Fruit fly (Drosophila melanogaster) whole organism, larva: Measurements from ENCODE around the gene Paics.

Source experiments
- noc ChIP-seq: fragments of 200-800 bp; sonication (Bioruptor generic); optimal IDR thresholded peaks from 3 replicates; lab custom pipeline; 2019; ENCODE audit warnings: missing biosample characterization, mild to moderate bottlenecking, missing genetic modification characterization, moderate library complexity

Paics gene

dm6 chrX:12740441-12740840, 20.0 kb downstream of the Paics start:
- TF ChIP-seq noc (tag; lab: Kevin White, UChicago) = no peak

- TF ChIP-seq noc (tag; lab: Kevin White, UChicago) = no peak
These were observed 20.6 kb downstream of the Paics start for dm6 chrX:12739789-12740188.

- peak; percentile 55 for TF ChIP-seq noc (tag; lab: Kevin White, UChicago)
These were observed 21.4 kb downstream of the Paics start for dm6 chrX:12739047-12739446.

- peak; percentile 79 for TF ChIP-seq noc (tag; lab: Kevin White, UChicago)
These were observed 22.6 kb downstream of the Paics start for dm6 chrX:12737735-12738390.

- peak; percentile 49 for TF ChIP-seq noc (tag; lab: Kevin White, UChicago)
These were observed 23.2 kb downstream of the Paics start for dm6 chrX:12737057-12737734.

dm6 chrX:12735478-12736428, 24.7 kb downstream of the Paics start:
- TF ChIP-seq noc (tag; lab: Kevin White, UChicago) = peak; percentile 97

- peak; percentile 96 for TF ChIP-seq noc (tag; lab: Kevin White, UChicago)
These were observed 25.5 kb downstream of the Paics start for dm6 chrX:12734710-12735462.

- no peak for TF ChIP-seq noc (tag; lab: Kevin White, UChicago)
These were observed 26.1 kb downstream of the Paics start for dm6 chrX:12734354-12734709.

dm6 chrX:12733770-12734189, 26.6 kb downstream of the Paics start:
- TF ChIP-seq noc (tag; lab: Kevin White, UChicago) = no peak

dm6 chrX:12732486-12732885, 27.9 kb downstream of the Paics start:
- no peak for TF ChIP-seq noc (tag; lab: Kevin White, UChicago)

dm6 chrX:12731077-12731476, 29.3 kb downstream of the Paics start:
- TF ChIP-seq noc (tag; lab: Kevin White, UChicago) = no peak

dm6 chrX:12727642-12728228, 32.7 kb downstream of the Paics start:
- no peak for TF ChIP-seq noc (tag; lab: Kevin White, UChicago)

- TF ChIP-seq noc (tag; lab: Kevin White, UChicago) = no peak
These were observed 35.1 kb downstream of the Paics start for dm6 chrX:12725187-12725919.
